Fruit fly (Drosophila melanogaster) whole organism, embryonic: ENCODE data around the gene Arp3.
A peak's percentile ranks its signal among the peaks of the same experiment; 100 is the strongest.

Source experiments
- B-H2 ChIP-seq: fragments of 200-800 bp; sonication (Bioruptor generic); optimal IDR thresholded peaks from 2 replicates; lab custom pipeline; 2018; ENCODE audit warnings: missing biosample characterization, mild to moderate bottlenecking, missing genetic modification characterization
- Blimp-1 ChIP-seq: fragments of 200-800 bp; sonication (Bioruptor generic); optimal IDR thresholded peaks from 3 replicates; lab custom pipeline; 2018; ENCODE audit warnings: missing biosample characterization, missing genetic modification characterization, mild to moderate bottlenecking, moderate library complexity, missing genetic modification reagents
- CG10959 ChIP-seq: fragments of 200-800 bp; sonication (Bioruptor generic); IDR thresholded peaks from 2 replicates; pipeline ENCODE4 v1.3.6; 2022; ENCODE audit warnings: missing biosample characterization, missing genetic modification characterization
- CG11456 ChIP-seq: fragments of 200-800 bp; sonication (Bioruptor generic); IDR thresholded peaks from 3 replicates; pipeline ENCODE4 v1.3.6; 2022; ENCODE audit warnings: missing biosample characterization, missing genetic modification characterization
- CG12299 ChIP-seq: fragments of 200-800 bp; sonication (Bioruptor generic); optimal IDR thresholded peaks from 2 replicates; lab custom pipeline; 2018; ENCODE audit warnings: missing biosample characterization, mild to moderate bottlenecking, missing genetic modification characterization
- CG12391 ChIP-seq: fragments of 200-800 bp; sonication (Bioruptor generic); optimal IDR thresholded peaks from 3 replicates; lab custom pipeline; 2018; ENCODE audit warnings: missing biosample characterization, mild to moderate bottlenecking, missing genetic modification characterization, moderate library complexity
- CG13123 ChIP-seq: fragments of 200-800 bp; sonication (Bioruptor generic); optimal IDR thresholded peaks from 2 replicates; lab custom pipeline; 2016; ENCODE audit warnings: missing biosample characterization, missing genetic modification characterization
- CG13624 ChIP-seq: fragments of 200-800 bp; sonication (Bioruptor generic); optimal IDR thresholded peaks from 2 replicates; lab custom pipeline; 2016; ENCODE audit warnings: missing biosample characterization, missing genetic modification characterization
- CG14441 ChIP-seq: fragments of 200-800 bp; sonication (Bioruptor generic); IDR thresholded peaks from 2 replicates; pipeline ENCODE4 v1.3.6; 2022; ENCODE audit warnings: missing biosample characterization, missing genetic modification characterization
- CG15601 ChIP-seq: fragments of 200-800 bp; sonication (Bioruptor generic); optimal IDR thresholded peaks from 3 replicates; lab custom pipeline; 2019; ENCODE audit warnings: missing biosample characterization, mild to moderate bottlenecking, missing genetic modification characterization, moderate library complexity
- CG17612 ChIP-seq: fragments of 200-800 bp; sonication (Bioruptor generic); IDR thresholded peaks from 2 replicates; pipeline ENCODE4 v1.3.6; 2022; ENCODE audit warnings: missing biosample characterization, missing genetic modification characterization
- CG1832 ChIP-seq: fragments of 200-800 bp; sonication (Bioruptor generic); optimal IDR thresholded peaks from 2 replicates; lab custom pipeline; 2017; ENCODE audit warnings: missing biosample characterization, mild to moderate bottlenecking, missing genetic modification characterization, inconsistent platforms
- CG18619 ChIP-seq: fragments of 200-800 bp; sonication (Bioruptor generic); optimal IDR thresholded peaks from 3 replicates; lab custom pipeline; 2017; ENCODE audit warnings: missing biosample characterization, mild to moderate bottlenecking, missing genetic modification characterization
- CG2199 ChIP-seq: fragments of 200-800 bp; sonication (Bioruptor generic); IDR thresholded peaks from 3 replicates; pipeline ENCODE4 v1.3.6; 2022; ENCODE audit warnings: missing biosample characterization, missing genetic modification characterization
- CG2889 ChIP-seq: fragments of 200-800 bp; sonication (Bioruptor generic); IDR thresholded peaks from 3 replicates; pipeline ENCODE4 v1.3.6; 2022; ENCODE audit warnings: missing biosample characterization, missing genetic modification characterization
- CG32772 ChIP-seq: fragments of 200-800 bp; sonication (Bioruptor generic); IDR thresholded peaks from 2 replicates; pipeline ENCODE4 v1.3.6; 2022; ENCODE audit warnings: missing biosample characterization, missing genetic modification characterization
- CG34422 ChIP-seq: fragments of 200-800 bp; sonication (Bioruptor generic); IDR thresholded peaks from 3 replicates; pipeline ENCODE4 v1.3.6; 2022; ENCODE audit warnings: missing biosample characterization, missing genetic modification characterization
- CG4424 ChIP-seq: fragments of 200-800 bp; sonication (Bioruptor generic); optimal IDR thresholded peaks from 3 replicates; lab custom pipeline; 2016; ENCODE audit warnings: missing biosample characterization, missing genetic modification characterization
- CG6272 ChIP-seq: fragments of 200-800 bp; sonication (Bioruptor generic); IDR thresholded peaks from 2 replicates; pipeline ENCODE4 v1.3.6; 2022; ENCODE audit warnings: missing biosample characterization, missing genetic modification characterization
- CG8281 ChIP-seq: fragments of 200-800 bp; sonication (Bioruptor generic); optimal IDR thresholded peaks from 2 replicates; lab custom pipeline; 2018; ENCODE audit warnings: missing biosample characterization, mild to moderate bottlenecking, missing genetic modification characterization, moderate library complexity
- CG8388 ChIP-seq: fragments of 200-800 bp; sonication (Bioruptor generic); optimal IDR thresholded peaks from 2 replicates; lab custom pipeline; 2019; ENCODE audit warnings: missing biosample characterization, mild to moderate bottlenecking, missing genetic modification characterization, moderate library complexity
- Chrac-16 ChIP-seq: fragments of 200-800 bp; sonication (Bioruptor generic); optimal IDR thresholded peaks from 3 replicates; lab custom pipeline; 2016; ENCODE audit warnings: missing biosample characterization, missing genetic modification characterization
- Dad ChIP-seq: fragments of 200-800 bp; sonication (Bioruptor generic); optimal IDR thresholded peaks from 3 replicates; lab custom pipeline; 2016; ENCODE audit warnings: missing biosample characterization, missing genetic modification characterization
- GATAe ChIP-seq: fragments of 200-800 bp; sonication (Bioruptor generic); conservative IDR thresholded peaks from 2 replicates; pipeline ENCODE4 v1.3.6; 2022; ENCODE audit warnings: missing biosample characterization, missing genetic modification characterization
- HLH4C ChIP-seq: fragments of 200-800 bp; sonication (Bioruptor generic); IDR thresholded peaks from 3 replicates; pipeline ENCODE4 v1.3.6; 2022; ENCODE audit warnings: missing biosample characterization, missing genetic modification characterization; ENCODE audit not compliant: partially characterized antibody
- HLHmδ ChIP-seq: fragments of 200-800 bp; sonication (Bioruptor generic); optimal IDR thresholded peaks from 2 replicates; lab custom pipeline; 2018; ENCODE audit warnings: missing biosample characterization, mild to moderate bottlenecking, missing genetic modification characterization, moderate library complexity
- MTF-1 ChIP-seq: fragments of 200-800 bp; sonication (Bioruptor generic); optimal IDR thresholded peaks from 2 replicates; lab custom pipeline; 2018; ENCODE audit warnings: missing biosample characterization, mild to moderate bottlenecking, missing genetic modification characterization, borderline replicate concordance
- NFAT ChIP-seq: fragments of 200-800 bp; sonication (Bioruptor generic); IDR thresholded peaks from 2 replicates; pipeline ENCODE4 v1.3.6; 2022; ENCODE audit warnings: missing biosample characterization, missing genetic modification characterization
- Tbp ChIP-seq: fragments of >200 bp; optimal IDR thresholded peaks from 2 replicates; lab custom pipeline; 2018; ENCODE audit warnings: missing biosample characterization, missing genetic modification characterization
- Usf ChIP-seq: fragments of 200-800 bp; sonication (Bioruptor generic); optimal IDR thresholded peaks from 2 replicates; lab custom pipeline; 2017; ENCODE audit warnings: missing genotype, missing biosample characterization, missing genetic modification characterization
- chn ChIP-seq: fragments of 200-800 bp; sonication (Bioruptor generic); optimal IDR thresholded peaks from 2 replicates; lab custom pipeline; 2016; ENCODE audit warnings: missing biosample characterization, missing genetic modification characterization
- emc ChIP-seq: fragments of 200-800 bp; sonication (Bioruptor generic); optimal IDR thresholded peaks from 2 replicates; lab custom pipeline; 2016; ENCODE audit warnings: missing biosample characterization, missing genetic modification characterization
- gce ChIP-seq: fragments of 200-800 bp; sonication (Bioruptor generic); IDR thresholded peaks from 3 replicates; pipeline ENCODE4 v1.3.6; 2022; ENCODE audit warnings: missing biosample characterization, missing genetic modification characterization
- gt ChIP-seq: fragments of 200-800 bp; sonication (Bioruptor generic); IDR thresholded peaks from 2 replicates; pipeline ENCODE4 v1.3.6; 2022; ENCODE audit warnings: missing biosample characterization, missing genetic modification characterization
- hbn ChIP-seq: fragments of 200-800 bp; sonication (Bioruptor generic); IDR thresholded peaks from 2 replicates; pipeline ENCODE4 v1.3.6; 2022; ENCODE audit warnings: missing biosample characterization, missing genetic modification characterization; ENCODE audit not compliant: partially characterized antibody
- jing ChIP-seq: fragments of 200-800 bp; sonication (Bioruptor generic); optimal IDR thresholded peaks from 2 replicates; lab custom pipeline; 2018; ENCODE audit warnings: missing biosample characterization, mild to moderate bottlenecking, missing genetic modification characterization
- lbe ChIP-seq: fragments of 200-800 bp; sonication (Bioruptor generic); optimal IDR thresholded peaks from 2 replicates; lab custom pipeline; 2016; ENCODE audit warnings: missing biosample characterization, mild to moderate bottlenecking, missing genetic modification characterization
- nerfin-1 ChIP-seq: fragments of 200-800 bp; sonication (Bioruptor generic); optimal IDR thresholded peaks from 3 replicates; lab custom pipeline; 2019; ENCODE audit warnings: missing biosample characterization, mild to moderate bottlenecking, missing genetic modification characterization, moderate library complexity
- pho ChIP-seq: fragments of 200-800 bp; sonication (Bioruptor generic); optimal IDR thresholded peaks from 2 replicates; lab custom pipeline; 2016; ENCODE audit warnings: missing biosample characterization, missing genetic modification characterization
- sens ChIP-seq: fragments of 200-800 bp; sonication (Bioruptor generic); peaks from one replicate; lab custom pipeline; 2016; ENCODE audit warnings: missing biosample characterization, missing genetic modification characterization
- sima ChIP-seq: fragments of 200-800 bp; sonication (Bioruptor generic); optimal IDR thresholded peaks from 2 replicates; lab custom pipeline; 2016; ENCODE audit warnings: missing biosample characterization, missing genetic modification characterization
- so ChIP-seq: fragments of 200-800 bp; sonication (Bioruptor generic); IDR thresholded peaks from 3 replicates; pipeline ENCODE4 v1.3.6; 2022; ENCODE audit warnings: missing biosample characterization, missing genetic modification characterization
- sr ChIP-seq: fragments of 200-800 bp; sonication (Bioruptor generic); IDR thresholded peaks from 3 replicates; pipeline ENCODE4 v1.3.6; 2022; ENCODE audit warnings: missing biosample characterization, missing genetic modification characterization
- stc ChIP-seq: fragments of 200-800 bp; sonication (Bioruptor generic); IDR thresholded peaks from 2 replicates; pipeline ENCODE4 v1.3.6; 2022; ENCODE audit warnings: missing biosample characterization, missing genetic modification characterization
- tgo ChIP-seq: fragments of 200-800 bp; sonication (Bioruptor generic); IDR thresholded peaks from 3 replicates; pipeline ENCODE4 v1.3.6; 2022; ENCODE audit warnings: missing biosample characterization, missing genetic modification characterization
- tll ChIP-seq, 2 experiments: fragments of 200-800 bp in 1 of 2; fragments of >200 bp in 1 of 2; sonication (Bioruptor generic) in 1 of 2; optimal IDR thresholded peaks; 2 replicates each; lab custom pipeline; 2017 to 2019; ENCODE audit warnings: missing biosample characterization in 2 of 2, missing genetic modification characterization in 2 of 2, mild to moderate bottlenecking in 1 of 2, moderate library complexity in 1 of 2
- trem ChIP-seq: fragments of 200-800 bp; optimal IDR thresholded peaks from 3 replicates; lab custom pipeline; 2019; ENCODE audit warnings: missing biosample characterization, mild to moderate bottlenecking, missing genetic modification characterization, moderate library complexity
- ttk ChIP-seq: fragments of 200-800 bp; sonication (Bioruptor generic); IDR thresholded peaks from 2 replicates; pipeline ENCODE4 v2.1.2; 2022; ENCODE audit warnings: missing biosample characterization, missing genetic modification characterization
- yki ChIP-seq: fragments of >200 bp; optimal IDR thresholded peaks from 3 replicates; lab custom pipeline; 2018
- zfh2 ChIP-seq: fragments of 200-800 bp; sonication (Bioruptor generic); optimal IDR thresholded peaks from 2 replicates; lab custom pipeline; 2016; ENCODE audit warnings: missing biosample characterization, missing genetic modification characterization

Gene Arp3

dm6 chr3L:8115864-8116528, at the start of gene Arp3, which contains the start of gene msk (continued):
- TF ChIP-seq CG8281 (tag; lab: Kevin White, UChicago): peak; percentile 37
- TF ChIP-seq CG1832 (GFP tag; lab: Kevin White, UChicago): no peak
- TF ChIP-seq gce (GFP tag; lab: Robert Waterston, UW): 0 out of 3 replicates have a peak, but pooled peaks have one; percentile 17
- TF ChIP-seq lbe (GFP tag; lab: Kevin White, UChicago): peak; percentile 38
- TF ChIP-seq CG8388 (GFP tag; lab: Kevin White, UChicago): peak; percentile 69
- TF ChIP-seq nerfin-1 (tag; lab: Kevin White, UChicago): peak; percentile 80
- TF ChIP-seq CG10959 (GFP tag; lab: Robert Waterston, UW): 0 out of 2 replicates have a peak, but pooled peaks have one; percentile 30
- peak; percentile 92 for TF ChIP-seq pho (GFP tag; lab: Kevin White, UChicago)
- TF ChIP-seq CG11456 (GFP tag; lab: Robert Waterston, UW): peak; percentile 83
- TF ChIP-seq CG17612 (GFP tag; lab: Robert Waterston, UW): no peak
- no peak for TF ChIP-seq HLHmδ (GFP tag; lab: Kevin White, UChicago)
- no peak for TF ChIP-seq stc
- no peak for TF ChIP-seq jing
- peak; percentile 41 for TF ChIP-seq sima
- peak; percentile 7 for TF ChIP-seq MTF-1 (GFP tag; lab: Kevin White, UChicago)
- TF ChIP-seq CG13123: peak; percentile 76
- TF ChIP-seq sr (GFP tag; lab: Robert Waterston, UW): no peak; the same call in 2 of the 3 replicates
- no peak; the same call in 2 of the 3 replicates for TF ChIP-seq so (GFP tag; lab: Robert Waterston, UW)
- no peak for TF ChIP-seq Tbp (GFP tag; lab: Kevin White, UChicago)
- peak; percentile 31; the same call in 1 of the 2 replicates for TF ChIP-seq GATAe (GFP tag; lab: Robert Waterston, UW)
- peak; percentile 84 for TF ChIP-seq chn (GFP tag; lab: Kevin White, UChicago)
- TF ChIP-seq CG2199 (GFP tag; lab: Robert Waterston, UW): 0 out of 3 replicates have a peak, but pooled peaks have one; percentile 55
- TF ChIP-seq HLH4C: peak; percentile 55; the same call in 1 of the 3 replicates
- TF ChIP-seq Chrac-16: peak; percentile 84
- TF ChIP-seq emc (GFP tag; lab: Kevin White, UChicago): peak; percentile 83
- peak; percentile 80 for TF ChIP-seq CG12391 (tag; lab: Kevin White, UChicago)
- TF ChIP-seq tgo (GFP tag; lab: Robert Waterston, UW): peak; percentile 68
- TF ChIP-seq NFAT (GFP tag; lab: Robert Waterston, UW): peak; percentile 79
- TF ChIP-seq Usf (GFP tag; lab: Kevin White, UChicago): peak; percentile 66
- TF ChIP-seq CG6272: 0 out of 2 replicates have a peak, but pooled peaks have one; percentile 54
- peak; percentile 44 for TF ChIP-seq CG12299 (tag; lab: Kevin White, UChicago)
- TF ChIP-seq sens: peak; percentile 97
- TF ChIP-seq gt (GFP tag; lab: Robert Waterston, UW): 0 out of 2 replicates have a peak, but pooled peaks have one; percentile 11
- peak; percentile 86 for TF ChIP-seq CG4424 (GFP tag; lab: Kevin White, UChicago)
- peak; percentile 48 to 60 for TF ChIP-seq tll (GFP tag; optimal IDR thresholded peaks at IDR 0.05; lab: Kevin White, UChicago)
- TF ChIP-seq trem (tag; lab: Kevin White, UChicago): peak; percentile 83
- TF ChIP-seq zfh2 (GFP tag; lab: Kevin White, UChicago): peak; percentile 94
- TF ChIP-seq CG14441: peak; percentile 64
- TF ChIP-seq CG15601 (tag; lab: Kevin White, UChicago): peak; percentile 78
- peak; percentile 76 for TF ChIP-seq yki (lab: Kevin White, UChicago)
- TF ChIP-seq CG18619: peak; percentile 72
- no peak for TF ChIP-seq Blimp-1 (GFP tag; lab: Kevin White, UChicago)
- TF ChIP-seq ttk (GFP tag; lab: Robert Waterston, UW): peak; percentile 45; the same call in 1 of the 2 replicates
- peak; percentile 72 for TF ChIP-seq CG32772 (GFP tag; lab: Robert Waterston, UW)
- peak; percentile 91 for TF ChIP-seq B-H2
- peak; percentile 94 for TF ChIP-seq CG13624 (GFP tag; lab: Kevin White, UChicago)
- TF ChIP-seq CG34422 (GFP tag; lab: Robert Waterston, UW): peak; percentile 82; the same call in 2 of the 3 replicates
- peak; percentile 54; the same call in 2 of the 3 replicates for TF ChIP-seq CG2889 (GFP tag; lab: Robert Waterston, UW)
- no peak for TF ChIP-seq hbn (GFP tag; lab: Robert Waterston, UW)
- TF ChIP-seq Dad: peak; percentile 89
